Worm (Caenorhabditis elegans) whole organism, L2 larva: ENCODE results near the gene mig-13.

ENCODE experiments used
- C34F6.9 ChIP-seq: fragments of 150-350 bp; optimal IDR thresholded peaks from 2 replicates; lab custom pipeline; 2014; ENCODE audit warnings: missing biosample characterization, missing genetic modification characterization
- R02D3.7 ChIP-seq: fragments of 150-350 bp; optimal IDR thresholded peaks from 2 replicates; lab custom pipeline; 2014; ENCODE audit warnings: missing biosample characterization, missing genetic modification characterization
- alr-1 ChIP-seq: fragments of 150-350 bp; optimal IDR thresholded peaks from 2 replicates; lab custom pipeline; 2014; ENCODE audit warnings: missing biosample characterization, missing genetic modification characterization
- ama-1 ChIP-seq: fragments of 150-350 bp; optimal IDR thresholded peaks from 2 replicates; lab custom pipeline; 2018; ENCODE audit warnings: inconsistent platforms
- blmp-1 ChIP-seq: sonication (generic microtip); optimal IDR thresholded peaks from 2 replicates; lab custom pipeline; 2017; ENCODE audit warnings: missing genetic modification characterization, mild to moderate bottlenecking, missing compliant biosample characterization, antibody characterized with exemption, moderate library complexity; ENCODE audit not compliant: insufficient read depth
- ceh-82 ChIP-seq: fragments of 150-350 bp; optimal IDR thresholded peaks from 2 replicates; lab custom pipeline; 2014; ENCODE audit warnings: missing biosample characterization, missing genetic modification characterization
- crh-2 ChIP-seq: sonication (generic microtip); optimal IDR thresholded peaks from 2 replicates; lab custom pipeline; 2017; ENCODE audit warnings: missing biosample characterization, missing genetic modification characterization
- egl-27 ChIP-seq: sonication (generic microtip); optimal IDR thresholded peaks from 3 replicates; lab custom pipeline; 2017; ENCODE audit warnings: missing biosample characterization, missing genetic modification reagents, missing genetic modification characterization
- fos-1 ChIP-seq: fragments of 150-350 bp; optimal IDR thresholded peaks from 2 replicates; lab custom pipeline; 2014; ENCODE audit warnings: missing biosample characterization, missing genetic modification characterization
- gmeb-1 ChIP-seq: fragments of 150-350 bp; optimal IDR thresholded peaks from 2 replicates; lab custom pipeline; 2014; ENCODE audit warnings: missing biosample characterization, missing genetic modification characterization
- lin-13 ChIP-seq: fragments of 150-350 bp; optimal IDR thresholded peaks from 2 replicates; lab custom pipeline; 2014; ENCODE audit warnings: missing biosample characterization, missing genetic modification reagents, missing genetic modification characterization
- lin-39 ChIP-seq: fragments of 150-350 bp; optimal IDR thresholded peaks from 2 replicates; lab custom pipeline; 2014; ENCODE audit warnings: missing biosample characterization, missing genetic modification reagents, missing genetic modification characterization
- mab-5 ChIP-seq: fragments of 150-350 bp; optimal IDR thresholded peaks from 2 replicates; lab custom pipeline; 2014; ENCODE audit warnings: missing biosample characterization, missing genetic modification characterization
- nhr-10 ChIP-seq: sonication (generic microtip); optimal IDR thresholded peaks from 2 replicates; lab custom pipeline; 2017; ENCODE audit warnings: missing biosample characterization, missing genetic modification characterization
- nhr-11 ChIP-seq: fragments of 150-350 bp; optimal IDR thresholded peaks from 2 replicates; lab custom pipeline; 2014; ENCODE audit warnings: missing biosample characterization, missing genetic modification characterization
- nhr-12 ChIP-seq: fragments of 150-350 bp; optimal IDR thresholded peaks from 2 replicates; lab custom pipeline; 2014; ENCODE audit warnings: missing biosample characterization, missing genetic modification characterization
- nhr-129 ChIP-seq: fragments of 150-350 bp; optimal IDR thresholded peaks from 2 replicates; lab custom pipeline; 2014; ENCODE audit warnings: missing biosample characterization, missing genetic modification characterization
- nhr-21 ChIP-seq: fragments of 150-350 bp; optimal IDR thresholded peaks from 2 replicates; lab custom pipeline; 2014; ENCODE audit warnings: missing biosample characterization, missing genetic modification characterization
- nhr-23 ChIP-seq: fragments of 150-350 bp; optimal IDR thresholded peaks from 2 replicates; lab custom pipeline; 2014; ENCODE audit warnings: missing biosample characterization, missing genetic modification reagents, missing genetic modification characterization
- nhr-237 ChIP-seq: fragments of 150-350 bp; optimal IDR thresholded peaks from 2 replicates; lab custom pipeline; 2014; ENCODE audit warnings: missing biosample characterization, missing genetic modification characterization
- nhr-25 ChIP-seq: fragments of 150-350 bp; sonication (generic microtip); optimal IDR thresholded peaks from 3 replicates; lab custom pipeline; 2014; ENCODE audit warnings: missing biosample characterization, missing genetic modification characterization
- nhr-6 ChIP-seq: fragments of 150-350 bp; optimal IDR thresholded peaks from 2 replicates; lab custom pipeline; 2014; ENCODE audit warnings: missing biosample characterization, missing genetic modification characterization
- peb-1 ChIP-seq: fragments of 150-350 bp; optimal IDR thresholded peaks from 2 replicates; lab custom pipeline; 2014; ENCODE audit warnings: missing biosample characterization, missing genetic modification characterization
- sem-4 ChIP-seq: fragments of 150-350 bp; optimal IDR thresholded peaks from 2 replicates; lab custom pipeline; 2014; ENCODE audit warnings: missing biosample characterization, missing genetic modification reagents, missing genetic modification characterization
- sma-3 ChIP-seq: sonication (generic microtip); optimal IDR thresholded peaks from 2 replicates; lab custom pipeline; 2016; ENCODE audit warnings: missing genetic modification reagents, missing genetic modification characterization, missing compliant biosample characterization
- sma-9 ChIP-seq, 2 experiments: fragments of 150-350 bp in 1 of 2; sonication (generic microtip) in 1 of 2; optimal IDR thresholded peaks; 2 replicates each; lab custom pipeline; 2014 to 2016; ENCODE audit warnings: missing genetic modification characterization in 2 of 2, mild to moderate bottlenecking in 1 of 2, missing biosample characterization in 1 of 2, missing compliant biosample characterization in 1 of 2, missing genetic modification reagents in 1 of 2, moderate library complexity in 1 of 2
- snpc-4 ChIP-seq: fragments of 150-350 bp; optimal IDR thresholded peaks from 2 replicates; lab custom pipeline; 2014; ENCODE audit warnings: missing biosample characterization, missing genetic modification characterization
- unc-39 ChIP-seq: fragments of 150-350 bp; optimal IDR thresholded peaks from 2 replicates; lab custom pipeline; 2014; ENCODE audit warnings: missing biosample characterization, missing genetic modification characterization
- unc-55 ChIP-seq: fragments of 150-350 bp; sonication (generic microtip); optimal IDR thresholded peaks from 3 replicates; lab custom pipeline; 2014; ENCODE audit warnings: missing biosample characterization, missing genetic modification reagents, missing genetic modification characterization

Gene mig-13

DNA sequence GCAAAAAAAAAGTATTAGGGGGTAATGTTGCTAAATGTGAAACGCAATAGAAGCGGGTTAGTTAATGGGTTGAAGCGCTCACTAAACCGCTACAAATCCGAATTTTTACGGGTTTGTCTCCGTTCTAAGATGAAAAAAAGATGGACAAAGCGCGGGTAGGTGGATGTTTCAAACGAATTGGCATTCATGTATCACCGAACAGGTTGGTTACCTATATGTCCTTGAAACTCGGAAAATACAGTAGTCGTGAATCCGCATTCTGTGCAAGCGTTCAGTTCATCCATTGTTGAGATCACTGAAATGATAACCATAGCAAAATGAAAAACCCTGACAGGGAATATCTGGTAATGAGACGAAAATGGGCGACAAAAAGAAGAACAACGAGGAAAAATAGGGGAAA lies 11.3 kb upstream of the mig-13 start, which contains the start of gene ztf-16:
ztf-16 (minus strand) TSS at position 299 of the 400 bp plus-strand sequence.
- TF ChIP-seq blmp-1 (tag; lab: Kevin White, UChicago) (no peak), ceh-82 (no peak), nhr-23 (tag; lab: Kevin White, UChicago) (no peak), gmeb-1 (tag; lab: Kevin White, UChicago) (no peak), nhr-237 (tag; lab: Kevin White, UChicago) (no peak), snpc-4 (tag; lab: Kevin White, UChicago) (no peak), mab-5 (tag; lab: Kevin White, UChicago) (no peak)

DNA sequence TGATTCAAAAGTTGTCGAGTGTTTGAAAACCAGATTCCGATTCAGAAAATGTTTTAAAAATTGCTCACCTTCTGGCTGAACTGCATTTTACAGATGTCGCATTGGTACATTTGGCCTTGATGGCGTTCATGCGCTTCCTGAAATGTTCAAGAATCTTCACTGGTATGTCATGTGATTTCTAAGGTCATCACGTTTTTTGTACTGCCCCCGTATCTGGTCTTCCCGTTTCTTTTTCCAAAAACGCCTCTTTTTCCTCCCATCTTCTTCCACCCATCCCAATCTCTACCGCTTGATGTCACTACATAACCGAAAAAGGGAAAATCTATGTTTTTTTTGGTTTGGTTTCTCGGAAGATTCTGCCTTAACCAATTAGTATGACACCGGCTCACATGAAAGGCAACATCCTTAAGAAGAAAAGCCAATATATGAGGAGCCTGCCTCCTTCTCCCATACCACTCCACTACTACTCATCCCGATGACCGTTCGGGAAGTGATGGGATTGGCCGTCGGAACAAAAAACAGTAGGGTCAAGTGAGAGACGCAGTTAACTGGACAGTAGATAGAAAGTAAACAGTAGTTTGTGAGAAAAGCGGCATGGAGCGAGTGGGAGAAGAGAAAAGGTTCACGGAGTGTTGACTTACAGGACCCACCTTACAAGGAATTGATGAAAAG lies 10.0 kb upstream of the mig-13 start:
- TF ChIP-seq nhr-129 = peak; percentile 18
- TF ChIP-seq nhr-237 (tag; lab: Kevin White, UChicago) = no peak
- TF ChIP-seq nhr-25 = peak; percentile 51

DNA sequence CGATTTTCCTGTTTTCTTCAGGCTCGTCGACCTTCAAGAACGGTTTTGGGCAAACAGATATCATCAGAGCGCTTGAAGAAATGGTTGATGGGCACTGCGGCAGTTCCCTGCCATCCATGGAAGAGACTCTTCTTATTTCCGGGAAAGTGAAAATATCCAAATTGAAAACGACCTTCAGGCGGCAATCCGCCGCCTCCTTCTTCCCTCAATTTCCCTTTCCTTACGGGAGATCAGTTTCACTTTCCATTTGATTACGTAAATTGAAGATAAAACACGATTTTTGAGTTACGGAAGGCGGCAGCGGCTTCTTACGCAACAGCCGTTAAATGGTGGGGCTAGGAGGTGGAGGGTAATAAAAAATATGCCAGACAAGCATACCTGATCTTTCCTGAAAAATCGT lies 9.3 kb upstream of the mig-13 start:
- TF ChIP-seq blmp-1 (tag; lab: Kevin White, UChicago) (peak; percentile 88), mab-5 (tag; lab: Kevin White, UChicago) (no peak)

DNA sequence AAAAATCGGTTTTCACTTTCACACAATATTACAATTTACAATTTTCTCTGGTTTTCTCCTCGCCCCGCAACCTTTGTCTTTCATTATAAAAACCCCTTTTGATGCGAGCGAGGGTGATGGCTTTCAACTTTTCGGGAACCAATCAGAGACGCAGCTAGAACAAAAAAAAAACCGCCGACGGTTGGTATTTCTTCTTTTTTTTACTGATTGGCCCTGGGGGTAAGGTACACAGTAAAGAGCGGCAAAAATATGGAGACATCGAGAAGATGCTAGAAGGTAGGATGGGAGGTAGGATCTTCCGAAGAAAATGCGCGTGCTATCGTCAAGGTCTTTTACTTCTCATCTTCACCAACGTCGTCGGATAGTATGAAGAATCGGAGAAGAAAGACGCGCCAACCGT lies 8.8 kb upstream of the mig-13 start:
- no peak for TF ChIP-seq nhr-25
- peak; percentile 28 for TF ChIP-seq nhr-21
- peak; percentile 36 for TF ChIP-seq blmp-1 (tag; lab: Kevin White, UChicago)

DNA sequence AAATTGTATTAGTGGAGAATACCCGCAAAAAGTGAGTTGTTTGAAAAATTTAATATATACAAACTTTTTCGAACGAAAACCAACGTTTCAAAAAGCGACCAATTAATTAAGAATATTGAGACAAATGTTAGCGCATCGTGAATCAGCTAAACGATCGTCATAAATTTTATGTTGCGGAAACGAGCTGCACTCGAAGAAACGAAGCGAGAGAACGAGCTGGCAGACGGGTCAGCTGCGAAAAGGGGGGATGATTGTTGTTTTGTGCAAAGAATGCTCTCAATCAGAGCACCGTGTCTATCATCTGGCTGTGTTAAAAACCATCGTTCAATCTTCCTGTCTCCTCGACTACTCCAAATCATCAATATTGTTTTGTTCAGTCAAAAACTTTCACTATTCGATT lies 4.0 kb upstream of the mig-13 start:
- TF ChIP-seq nhr-6 (no peak), alr-1 (tag; lab: Kevin White, UChicago) (no peak), blmp-1 (tag; lab: Kevin White, UChicago) (no peak), unc-55 (GFP tag; lab: Kevin White, UChicago) (no peak), lin-13 (no peak), sma-9 (GFP tag; optimal IDR thresholded peaks at IDR 0.05; lab: Kevin White, UChicago) (no peak), sma-9 (tag; optimal IDR thresholded peaks at IDR 0.05; lab: Kevin White, UChicago) (no peak), nhr-237 (tag; lab: Kevin White, UChicago) (no peak), unc-39 (no peak), sem-4 (tag; lab: Kevin White, UChicago) (no peak), egl-27 (no peak), nhr-10 (no peak)

DNA sequence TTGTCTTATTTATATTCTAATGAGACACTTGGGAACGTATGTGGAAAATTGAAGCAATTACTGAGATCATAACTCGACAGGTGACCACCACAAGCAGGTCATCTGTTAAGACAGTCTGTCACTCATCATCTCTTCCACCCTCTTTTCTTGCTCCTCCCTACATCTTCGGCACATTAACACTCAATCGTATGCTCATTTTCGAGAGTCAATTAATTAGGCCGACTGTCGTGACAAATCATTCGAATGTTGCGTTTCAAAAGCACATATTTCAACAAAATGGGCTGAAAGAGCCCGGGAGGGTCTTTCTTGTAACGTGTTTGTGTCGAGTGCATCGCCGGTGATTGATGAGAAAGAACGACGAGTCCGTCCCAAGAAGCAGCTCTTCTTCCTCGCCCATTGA lies 2.3 kb upstream of the mig-13 start:
- peak; percentile 87 for TF ChIP-seq mab-5 (tag; lab: Kevin White, UChicago)
- no peak for TF ChIP-seq ama-1 (lab: Kevin White, UChicago)
- TF ChIP-seq lin-39 (tag; lab: Kevin White, UChicago) = no peak
- TF ChIP-seq C34F6.9 = no peak
- peak; percentile 16 for TF ChIP-seq sem-4 (tag; lab: Kevin White, UChicago)
- peak; percentile 6 for TF ChIP-seq unc-55 (GFP tag; lab: Kevin White, UChicago)
- TF ChIP-seq nhr-12 = no peak
- TF ChIP-seq nhr-11 (tag; lab: Kevin White, UChicago) = no peak
- no peak for TF ChIP-seq R02D3.7
- TF ChIP-seq crh-2 = no peak

DNA sequence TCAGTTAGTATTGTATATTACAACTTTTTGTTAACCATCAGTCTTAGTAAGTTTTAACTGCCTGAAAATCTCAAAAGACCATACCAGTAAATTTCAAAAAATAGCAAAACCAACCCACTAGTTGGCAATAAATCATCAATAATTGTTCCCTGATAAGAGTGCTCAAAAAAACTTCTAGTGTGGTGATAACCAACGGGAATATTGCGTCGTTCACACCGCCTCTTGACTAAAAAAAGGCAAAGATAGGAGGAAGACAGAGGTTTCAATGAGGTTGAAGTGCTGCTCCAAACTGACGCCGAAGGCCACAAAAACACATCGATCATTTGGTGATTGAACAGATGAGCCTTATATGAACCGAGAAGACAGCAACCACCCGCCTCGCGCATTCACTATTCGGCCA lies 964 bp upstream of the mig-13 start:
- no peak for TF ChIP-seq R02D3.7
- TF ChIP-seq peb-1 (tag; lab: Kevin White, UChicago) = no peak
- TF ChIP-seq fos-1 = peak; percentile 22
- no peak for TF ChIP-seq sma-3
